Worm (Caenorhabditis elegans) whole organism, L4 larva: Measurements from ENCODE around the gene str-173.
A peak's percentile ranks its signal among the peaks of the same experiment; 100 is the strongest.

ENCODE experiments used
- F49E8.2 ChIP-seq: sonication (generic microtip); optimal IDR thresholded peaks from 2 replicates; lab custom pipeline; 2016; ENCODE audit warnings: missing compliant biosample characterization, mild to moderate bottlenecking, missing genetic modification characterization, borderline replicate concordance
- aha-1 ChIP-seq: fragments of 150-350 bp; peaks from one replicate; lab custom pipeline; 2014; ENCODE audit warnings: missing biosample characterization, missing genetic modification characterization
- aly-2 ChIP-seq: sonication (generic microtip); optimal IDR thresholded peaks from 2 replicates; lab custom pipeline; 2018; ENCODE audit warnings: missing biosample characterization, missing genetic modification characterization
- ama-1 ChIP-seq: fragments of 150-350 bp; optimal IDR thresholded peaks from 2 replicates; lab custom pipeline; 2014; ENCODE audit warnings: inconsistent platforms, mixed read lengths
- ceh-20 ChIP-seq: fragments of 200-800 bp; sonication (Bioruptor generic); IDR thresholded peaks from 2 replicates; pipeline ENCODE4 v1.3.6; 2022; ENCODE audit warnings: missing genetic modification reagents, missing genetic modification characterization, missing compliant biosample characterization
- lsy-2 ChIP-seq, 2 experiments: fragments of 150-350 bp in 1 of 2; sonication (generic microtip) in 1 of 2; optimal IDR thresholded peaks; 2 replicates each; lab custom pipeline; 2014 to 2017; ENCODE audit warnings: missing biosample characterization in 2 of 2, missing genetic modification characterization in 2 of 2
- mxl-2 ChIP-seq: fragments of 200-800 bp; sonication (Bioruptor generic); conservative IDR thresholded peaks from 2 replicates; pipeline ENCODE4 v1.3.6; 2022; ENCODE audit warnings: missing genetic modification reagents, missing genetic modification characterization, missing compliant biosample characterization
- nhr-237 ChIP-seq: sonication (generic microtip); optimal IDR thresholded peaks from 2 replicates; lab custom pipeline; 2017; ENCODE audit warnings: missing biosample characterization, missing genetic modification characterization

ce11 chrIV:4903961-4904360 lies 42.4 kb downstream of the str-173 start, which contains the start of gene str-161:
- TF ChIP-seq mxl-2 (GFP tag; lab: Robert Waterston, UW) = no peak
- no peak for TF ChIP-seq F49E8.2 (tag; lab: Kevin White, UChicago)
- no peak for TF ChIP-seq nhr-237 (tag; lab: Kevin White, UChicago)
- peak; percentile 52 for TF ChIP-seq aha-1 (tag; lab: Kevin White, UChicago)
- TF ChIP-seq ceh-20 (GFP tag; lab: Robert Waterston, UW) = no peak
- no peak for TF ChIP-seq aly-2 (tag; lab: Kevin White, UChicago)
- TF ChIP-seq ama-1 (lab: Kevin White, UChicago) = no peak
- TF ChIP-seq lsy-2 (tag; optimal IDR thresholded peaks at IDR 0.05; lab: Kevin White, UChicago) = no peak
